Fruit fly (Drosophila melanogaster) whole organism, wandering third instar larva: ENCODE data around the gene Bmcp.
A peak's percentile ranks its signal among the peaks of the same experiment; 100 is the strongest.

Experiments used
- Abd-B ChIP-seq: fragments of >200 bp; optimal IDR thresholded peaks from 2 replicates; lab custom pipeline; 2017; ENCODE audit warnings: missing biosample characterization, missing genetic modification characterization
- CG32264 ChIP-seq: fragments of 200-800 bp; sonication (Bioruptor generic); optimal IDR thresholded peaks from 2 replicates; lab custom pipeline; 2016; ENCODE audit warnings: missing biosample characterization, missing genetic modification characterization
- CG9705 ChIP-seq: fragments of 200-800 bp; sonication (Bioruptor generic); optimal IDR thresholded peaks from 2 replicates; lab custom pipeline; 2018; ENCODE audit warnings: missing biosample characterization, mild to moderate bottlenecking, missing genetic modification characterization
- Dfd ChIP-seq: fragments of >200 bp; optimal IDR thresholded peaks from 2 replicates; lab custom pipeline; 2017; ENCODE audit warnings: missing biosample characterization, missing genetic modification characterization
- Dif ChIP-seq: fragments of 200-275, 200-300 bp; sonication (Bioruptor generic); optimal IDR thresholded peaks from 2 replicates; lab custom pipeline; 2018; ENCODE audit warnings: missing biosample characterization, missing genetic modification characterization; ENCODE audit not compliant: partially characterized antibody
- GATAd ChIP-seq: sonication (Bioruptor generic); optimal IDR thresholded peaks from 2 replicates; lab custom pipeline; 2016; ENCODE audit warnings: missing biosample characterization, missing genetic modification characterization
- HLH106 ChIP-seq: fragments of 200-800 bp; optimal IDR thresholded peaks from 3 replicates; lab custom pipeline; 2019; ENCODE audit warnings: missing biosample characterization, mild to moderate bottlenecking, missing genetic modification characterization, moderate library complexity
- Hnf4 ChIP-seq: fragments of 200-800 bp; sonication (Bioruptor generic); optimal IDR thresholded peaks from 2 replicates; lab custom pipeline; 2016; ENCODE audit warnings: missing biosample characterization, mild to moderate bottlenecking, missing genetic modification characterization
- Hr83 ChIP-seq: fragments of 200-300 bp; sonication (Bioruptor generic); optimal IDR thresholded peaks from 2 replicates; lab custom pipeline; 2016; ENCODE audit warnings: missing biosample characterization, mild to moderate bottlenecking, missing genetic modification characterization, moderate library complexity; ENCODE audit not compliant: poor library complexity, severe bottlenecking
- Jra ChIP-seq: sonication (Bioruptor generic); optimal IDR thresholded peaks from 2 replicates; lab custom pipeline; 2016; ENCODE audit warnings: missing biosample characterization, missing genetic modification characterization
- Myc ChIP-seq: fragments of >200 bp; optimal IDR thresholded peaks from 2 replicates; lab custom pipeline; 2017
- N ChIP-seq: fragments of >200 bp; optimal IDR thresholded peaks from 2 replicates; lab custom pipeline; 2018; ENCODE audit warnings: missing biosample characterization, missing external identifiers, missing genetic modification characterization
- OdsH ChIP-seq: fragments of 200-800 bp; sonication (Bioruptor generic); optimal IDR thresholded peaks from 2 replicates; lab custom pipeline; 2016; ENCODE audit warnings: missing biosample characterization, mild to moderate bottlenecking, missing genetic modification characterization
- Rel ChIP-seq, 2 experiments: fragments of 200-800 bp; sonication (Bioruptor generic) in 1 of 2; optimal IDR thresholded peaks; 2 replicates in 1 of 2; 3 replicates in 1 of 2; lab custom pipeline; 2016 to 2019; ENCODE audit warnings: mild to moderate bottlenecking in 2 of 2, missing biosample characterization in 2 of 2, missing genetic modification characterization in 2 of 2, moderate library complexity in 1 of 2
- Vsx2 ChIP-seq: fragments of 200-300, 225-300 bp; sonication (Bioruptor generic); optimal IDR thresholded peaks from 2 replicates; lab custom pipeline; 2018; ENCODE audit warnings: missing biosample characterization, missing genetic modification characterization; ENCODE audit not compliant: partially characterized antibody
- brk ChIP-seq: fragments of 200-800 bp; sonication (Bioruptor generic); optimal IDR thresholded peaks from 2 replicates; lab custom pipeline; 2016; ENCODE audit warnings: missing biosample characterization, mild to moderate bottlenecking, missing genetic modification characterization
- dl ChIP-seq, 2 experiments: fragments of 175-275, 200-275 bp in 1 of 2; fragments of 200-275 bp in 1 of 2; sonication (Bioruptor generic); optimal IDR thresholded peaks; lab custom pipeline; 2018; ENCODE audit warnings: mild to moderate bottlenecking in 2 of 2, missing biosample characterization in 2 of 2, missing genetic modification characterization in 2 of 2, moderate library complexity in 2 of 2; ENCODE audit not compliant: partially characterized antibody in 2 of 2, insufficient read depth in 1 of 2
- dmrt93B ChIP-seq: fragments of 200-800 bp; sonication (Bioruptor generic); optimal IDR thresholded peaks from 2 replicates; lab custom pipeline; 2018; ENCODE audit warnings: missing biosample characterization, mild to moderate bottlenecking, missing genetic modification characterization
- dsf ChIP-seq: sonication (Bioruptor generic); optimal IDR thresholded peaks from 2 replicates; lab custom pipeline; 2016; ENCODE audit warnings: missing biosample characterization, missing genetic modification characterization, borderline replicate concordance
- ey ChIP-seq: fragments of 200-800 bp; sonication (Bioruptor generic); optimal IDR thresholded peaks from 2 replicates; lab custom pipeline; 2016; ENCODE audit warnings: missing biosample characterization, missing genetic modification characterization
- foxo ChIP-seq, 2 experiments: fragments of 200-800 bp; sonication (Bioruptor generic); optimal IDR thresholded peaks; 2 replicates in 1 of 2; 3 replicates in 1 of 2; lab custom pipeline; 2016 to 2017; ENCODE audit warnings: missing biosample characterization in 2 of 2, missing genetic modification characterization in 2 of 2
- fru ChIP-seq: fragments of 200-800 bp; sonication (Bioruptor generic); optimal IDR thresholded peaks from 3 replicates; lab custom pipeline; 2016; ENCODE audit warnings: missing biosample characterization, mild to moderate bottlenecking, missing genetic modification characterization
- h ChIP-seq: fragments of 200-800 bp; sonication (Bioruptor generic); optimal IDR thresholded peaks from 3 replicates; lab custom pipeline; 2016; ENCODE audit warnings: missing biosample characterization, mild to moderate bottlenecking, missing genetic modification characterization
- jim ChIP-seq: fragments of 175-275, 200-325 bp; sonication (Bioruptor generic); optimal IDR thresholded peaks from 2 replicates; lab custom pipeline; 2016; ENCODE audit warnings: missing biosample characterization, mild to moderate bottlenecking, missing genetic modification characterization
- pan ChIP-seq: fragments of >200 bp; optimal IDR thresholded peaks from 2 replicates; lab custom pipeline; 2017
- psq ChIP-seq: fragments of 200-800 bp; sonication (Bioruptor generic); optimal IDR thresholded peaks from 3 replicates; lab custom pipeline; 2017; ENCODE audit warnings: missing biosample characterization, mild to moderate bottlenecking, missing genetic modification characterization, moderate library complexity
- rgr ChIP-seq: fragments of 200-800 bp; sonication (Bioruptor generic); optimal IDR thresholded peaks from 3 replicates; lab custom pipeline; 2016; ENCODE audit warnings: missing biosample characterization, mild to moderate bottlenecking, missing genetic modification characterization
- sv ChIP-seq: fragments of 200-800 bp; sonication (Bioruptor generic); optimal IDR thresholded peaks from 3 replicates; lab custom pipeline; 2016; ENCODE audit warnings: missing biosample characterization, missing genetic modification characterization
- tai ChIP-seq: sonication (Bioruptor generic); optimal IDR thresholded peaks from 2 replicates; lab custom pipeline; 2016; ENCODE audit warnings: missing biosample characterization, missing genetic modification characterization
- usp ChIP-seq: fragments of >200 bp; optimal IDR thresholded peaks from 2 replicates; lab custom pipeline; 2017; ENCODE audit warnings: missing biosample characterization, missing genetic modification characterization

The Bmcp gene

DNA sequence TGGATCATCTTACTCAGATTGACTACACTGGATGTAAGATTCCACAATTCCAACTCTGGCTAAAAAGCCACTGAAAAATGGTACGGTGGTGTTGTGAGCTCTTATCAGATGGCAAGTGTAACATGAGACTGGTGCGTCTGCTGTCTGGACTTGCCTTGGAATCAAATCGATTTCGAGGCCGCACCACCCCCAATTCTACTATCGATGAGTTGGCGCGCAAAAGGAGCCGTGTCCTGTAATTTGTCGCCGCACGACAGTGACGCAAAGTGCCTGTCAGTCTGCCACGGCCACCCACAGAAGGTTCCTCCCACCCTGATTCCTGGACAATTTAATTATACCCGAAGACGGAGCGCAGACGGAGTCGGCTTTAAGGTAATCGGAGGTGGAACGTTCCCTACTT lies 45.8 kb downstream of the Bmcp start:
- TF ChIP-seq Dif (no peak), OdsH (GFP tag; lab: Kevin White, UChicago) (no peak), Dfd (GFP tag; lab: Kevin White, UChicago) (no peak), CG32264 (GFP tag; lab: Kevin White, UChicago) (no peak), dsf (GFP tag; lab: Kevin White, UChicago) (no peak), dmrt93B (GFP tag; lab: Kevin White, UChicago) (no peak), h (no peak), jim (GFP tag; lab: Kevin White, UChicago) (no peak), HLH106 (no peak)
- TF ChIP-seq, all 38 proteins: peak for 0

- no peak for TF ChIP-seq rgr (GFP tag; lab: Kevin White, UChicago)
- TF ChIP-seq Hnf4 (GFP tag; lab: Kevin White, UChicago): no peak
- TF ChIP-seq dl (GFP tag; optimal IDR thresholded peaks at IDR 0.05; lab: Kevin White, UChicago; ENCODE audit: insufficient read depth in 1 of 2, partially characterized antibody in 2 of 2): no peak
- TF ChIP-seq Abd-B (GFP tag; lab: Kevin White, UChicago): no peak
- no peak for TF ChIP-seq brk (GFP tag; lab: Kevin White, UChicago)
- TF ChIP-seq fru (GFP tag; lab: Kevin White, UChicago): no peak
- TF ChIP-seq Vsx2 (GFP tag; lab: Kevin White, UChicago): no peak
Measured at dm6 chr3L:11772057-11772456, 51.3 kb downstream of the Bmcp start, which contains the start of gene Muc68D. TSS of gene Muc68D (minus strand) at chr3L:11772157.

dm6 chr3L:11772608-11773017 lies 51.9 kb downstream of the Bmcp start:
- TF ChIP-seq tai (no peak), Myc (lab: Kevin White, UChicago) (no peak), foxo (GFP tag; optimal IDR thresholded peaks at IDR 0.05; lab: Kevin White, UChicago) (no peak), N (GFP tag; lab: Kevin White, UChicago) (no peak), GATAd (GFP tag; lab: Kevin White, UChicago) (no peak), dsf (GFP tag; lab: Kevin White, UChicago) (no peak), Dfd (GFP tag; lab: Kevin White, UChicago) (no peak), CG9705 (GFP tag; lab: Kevin White, UChicago) (no peak), pan (lab: Kevin White, UChicago) (no peak), dmrt93B (GFP tag; lab: Kevin White, UChicago) (no peak), Vsx2 (GFP tag; lab: Kevin White, UChicago) (peak; percentile 34), OdsH (GFP tag; lab: Kevin White, UChicago) (no peak), Dif (peak; percentile 29), Jra (GFP tag; lab: Kevin White, UChicago) (no peak), psq (no peak), rgr (GFP tag; lab: Kevin White, UChicago) (no peak), h (peak; percentile 1), sv (no peak), fru (GFP tag; lab: Kevin White, UChicago) (no peak), dl (GFP tag; optimal IDR thresholded peaks at IDR 0.05; lab: Kevin White, UChicago; ENCODE audit: insufficient read depth in 1 of 2, partially characterized antibody in 2 of 2) (peak in 1 of 2 experiments; percentile 8), usp (no peak)

DNA sequence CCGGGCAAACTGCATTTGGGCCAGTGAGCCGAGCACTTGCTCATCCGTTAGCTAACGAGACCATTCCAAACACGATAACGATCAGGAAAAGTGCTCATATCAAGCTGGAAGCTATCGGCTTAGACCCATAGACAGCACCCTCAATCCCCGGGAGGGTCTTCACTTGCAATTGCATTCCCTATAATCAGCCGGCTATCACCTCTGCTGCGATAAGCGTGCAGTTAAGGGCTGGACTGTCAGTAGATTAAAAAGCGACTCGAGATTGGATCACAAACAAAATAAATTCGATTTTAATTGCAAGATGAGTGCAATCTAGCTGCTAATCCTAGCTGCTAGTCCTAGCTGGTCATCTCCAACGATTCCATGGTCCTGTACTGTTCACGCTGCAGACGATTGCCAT lies 53.1 kb downstream of the Bmcp start:
- TF ChIP-seq ey (GFP tag; lab: Kevin White, UChicago): no peak
- TF ChIP-seq Myc (lab: Kevin White, UChicago): no peak
- no peak for TF ChIP-seq usp
- TF ChIP-seq OdsH (GFP tag; lab: Kevin White, UChicago): no peak
- no peak for TF ChIP-seq h
- no peak for TF ChIP-seq dsf (GFP tag; lab: Kevin White, UChicago)
- no peak for TF ChIP-seq GATAd (GFP tag; lab: Kevin White, UChicago)
- TF ChIP-seq dmrt93B (GFP tag; lab: Kevin White, UChicago): no peak

- TF ChIP-seq Rel (GFP tag; optimal IDR thresholded peaks at IDR 0.05; lab: Kevin White, UChicago) (no peak), Rel (tag; optimal IDR thresholded peaks at IDR 0.05; lab: Kevin White, UChicago) (no peak), Hr83 (GFP tag; lab: Kevin White, UChicago) (no peak), fru (GFP tag; lab: Kevin White, UChicago) (no peak), dsf (GFP tag; lab: Kevin White, UChicago) (no peak), Jra (GFP tag; lab: Kevin White, UChicago) (no peak), Myc (lab: Kevin White, UChicago) (no peak), Dif (no peak), OdsH (GFP tag; lab: Kevin White, UChicago) (no peak)
Measured at dm6 chr3L:11774401-11774800, 53.7 kb downstream of the Bmcp start, which contains the start of gene Tim13. TSS of gene Tim13 (minus strand) at chr3L:11774501.
